Fruit fly (Drosophila melanogaster): ENCODE data around the gene CG32756.

Gene CG32756

DNA sequence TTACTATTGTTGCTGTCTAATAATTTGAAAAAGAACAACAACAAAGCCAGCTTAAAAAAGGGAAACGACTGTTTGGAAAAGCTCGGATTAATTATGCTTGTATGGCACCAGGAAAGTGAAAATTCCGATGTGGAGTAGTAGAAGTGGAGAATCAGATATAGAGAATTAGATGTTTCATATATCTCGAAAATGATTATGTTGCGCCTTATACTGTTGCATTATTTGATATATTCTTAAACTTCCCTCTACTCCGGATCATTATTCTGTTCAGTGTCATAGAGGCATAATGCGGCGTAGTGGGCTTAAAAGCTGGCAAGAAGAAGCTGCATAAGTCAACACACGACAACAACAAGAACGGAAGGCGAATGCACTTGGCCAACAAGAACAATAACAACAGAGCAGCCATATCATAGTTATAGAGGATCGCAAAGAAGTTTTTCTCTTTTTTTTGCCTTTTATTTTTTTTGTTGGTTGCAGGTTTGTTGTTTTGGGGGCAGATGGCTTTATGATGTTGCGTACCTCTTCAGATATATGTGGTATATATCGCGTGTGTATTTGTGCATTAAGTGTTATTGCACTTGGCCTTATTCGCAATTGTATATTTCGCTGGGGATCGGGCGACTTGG is 19.6 kb upstream of the CG32756 start (continued):
- TF ChIP-seq CG6689 (GFP tag; IDR thresholded peaks at IDR 0.05) (peak; percentile 30), NC2β (GFP tag; optimal IDR thresholded peaks at IDR 0.05) (no peak), Xbp1 (GFP tag; optimal IDR thresholded peaks at IDR 0.05) (no peak), CG34422 (GFP tag; IDR thresholded peaks at IDR 0.05) (peak; percentile 41; the same call in 1 of the 3 replicates)

DNA sequence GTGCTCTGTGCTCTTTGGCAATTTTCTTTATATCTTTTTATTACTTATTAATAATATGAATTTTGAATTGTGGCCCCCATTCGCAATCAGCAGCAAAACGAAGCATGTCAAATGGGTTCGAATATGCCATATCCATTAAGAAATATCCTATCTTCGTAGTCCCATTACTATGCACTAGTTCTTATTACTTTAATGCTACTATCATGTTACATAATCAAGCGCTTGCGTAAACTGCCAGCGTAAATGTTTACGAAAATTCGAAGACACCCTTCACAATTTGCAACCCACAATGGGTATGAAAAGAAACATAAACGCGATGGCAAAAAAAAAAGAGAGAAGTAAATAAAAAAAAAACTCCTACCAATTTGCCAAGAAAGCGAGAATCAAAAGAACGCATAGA is 18.8 kb upstream of the CG32756 start:
- TF ChIP-seq lola (GFP tag; optimal IDR thresholded peaks at IDR 0.05) (no peak), tin (GFP tag; optimal IDR thresholded peaks at IDR 0.05) (no peak), CG15514 (GFP tag; optimal IDR thresholded peaks at IDR 0.05) (no peak), Gug (GFP tag; IDR thresholded peaks at IDR 0.05) (no peak), CG8290 (GFP tag; optimal IDR thresholded peaks at IDR 0.05) (no peak), CG8290 (tag; optimal IDR thresholded peaks at IDR 0.05) (no peak), CG15011 (GFP tag; optimal IDR thresholded peaks at IDR 0.05) (no peak), GATAe (GFP tag; conservative IDR thresholded peaks at IDR 0.05) (no peak), Opbp (GFP tag; IDR thresholded peaks at IDR 0.05; ENCODE audit: partially characterized antibody) (no peak), Pdp1 (GFP tag; optimal IDR thresholded peaks at IDR 0.05) (peak in 1 of 2 experiments; percentile 68), gcm2 (GFP tag; optimal IDR thresholded peaks at IDR 0.05) (no peak), hb (GFP tag; IDR thresholded peaks at IDR 0.05; ENCODE audit: partially characterized antibody) (no peak), Fer2 (tag; optimal IDR thresholded peaks at IDR 0.05) (no peak), D19B (GFP tag; optimal IDR thresholded peaks at IDR 0.05) (peak; percentile 27), CG13287 (GFP tag; IDR thresholded peaks at IDR 0.05; ENCODE audit: partially characterized antibody) (no peak), Drgx (GFP tag; IDR thresholded peaks at IDR 0.05) (peak; percentile 62; the same call in 1 of the 2 replicates), CG15073 (GFP tag; optimal IDR thresholded peaks at IDR 0.05) (no peak), Sin3A (optimal IDR thresholded peaks at IDR 0.05) (no peak), sob (GFP tag; IDR thresholded peaks at IDR 0.05) (no peak), CG4424 (GFP tag; optimal IDR thresholded peaks at IDR 0.05) (no peak), Med (GFP tag) (peak; percentile 21)

DNA sequence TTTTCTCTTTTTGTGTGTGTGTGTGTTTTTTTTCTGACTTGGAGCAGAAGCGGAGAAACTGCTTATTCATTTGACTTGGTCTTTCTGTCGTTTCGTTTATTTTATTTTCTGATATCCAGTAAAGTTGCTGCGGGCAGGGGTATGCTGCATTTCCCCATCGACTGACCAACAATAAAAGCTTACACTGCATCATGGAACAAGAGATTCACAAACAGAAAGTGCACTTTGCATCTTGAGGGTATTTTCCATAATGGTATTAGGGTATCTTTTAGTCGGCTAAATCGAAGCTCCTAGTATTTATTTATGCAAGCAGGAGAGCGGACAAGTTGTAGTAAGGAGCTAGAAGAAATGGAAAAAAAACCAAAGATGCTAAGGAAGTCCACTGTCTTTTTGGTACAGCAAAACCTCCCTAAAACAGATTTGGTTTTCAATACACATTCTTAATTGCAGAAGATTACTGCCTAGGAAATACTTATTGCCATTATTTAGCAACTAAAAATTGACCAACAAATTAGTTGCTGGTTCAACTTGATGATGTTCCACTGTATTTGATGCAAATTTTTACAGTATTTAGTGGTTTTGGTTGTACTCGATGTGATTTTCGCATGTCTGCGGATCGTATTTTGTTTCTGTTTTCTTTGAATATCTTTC is 13.0 kb upstream of the CG32756 start:
- no peak for TF ChIP-seq Jarid2 (GFP tag; optimal IDR thresholded peaks at IDR 0.05)
- peak; percentile 3 for TF ChIP-seq CG10209 (GFP tag; optimal IDR thresholded peaks at IDR 0.05)
- TF ChIP-seq dpn (GFP tag; optimal IDR thresholded peaks at IDR 0.05): peak in 1 of 2 experiments; percentile 10
- 0 out of 3 replicates have a peak, but pooled peaks have one; percentile 27 for TF ChIP-seq ase (GFP tag; IDR thresholded peaks at IDR 0.05)
- no peak for TF ChIP-seq gt (GFP tag; IDR thresholded peaks at IDR 0.05)
- no peak for TF ChIP-seq CG5953 (GFP tag; IDR thresholded peaks at IDR 0.05)
- peak; percentile 6 to 23 for TF ChIP-seq bsh (GFP tag; optimal IDR thresholded peaks at IDR 0.05)
- TF ChIP-seq her (GFP tag; optimal IDR thresholded peaks at IDR 0.05): no peak
- TF ChIP-seq CG6254 (GFP tag; optimal IDR thresholded peaks at IDR 0.05): no peak
- TF ChIP-seq CG1603 (tag; optimal IDR thresholded peaks at IDR 0.05): peak; percentile 2
- peak; percentile 3 for TF ChIP-seq CG2120 (GFP tag; optimal IDR thresholded peaks at IDR 0.05)
- 0 out of 2 replicates have a peak, but pooled peaks have one; percentile 13 for TF ChIP-seq CG9932 (GFP tag; IDR thresholded peaks at IDR 0.05)
- no peak for TF ChIP-seq trh (GFP tag; optimal IDR thresholded peaks at IDR 0.05)
- no peak for TF ChIP-seq CG17829 (tag; optimal IDR thresholded peaks at IDR 0.05)
- peak; percentile 11 for TF ChIP-seq D19A (tag; optimal IDR thresholded peaks at IDR 0.05)
- TF ChIP-seq nmo (GFP tag; optimal IDR thresholded peaks at IDR 0.05): peak; percentile 1
- no peak for TF ChIP-seq CG13624 (GFP tag; optimal IDR thresholded peaks at IDR 0.05)
- no peak for TF ChIP-seq kah (GFP tag; optimal IDR thresholded peaks at IDR 0.05)
- no peak for TF ChIP-seq Mad (GFP tag; optimal IDR thresholded peaks at IDR 0.05)
- TF ChIP-seq dysf (GFP tag; IDR thresholded peaks at IDR 0.05): 0 out of 3 replicates have a peak, but pooled peaks have one; percentile 5
- TF ChIP-seq CG7839 (tag; optimal IDR thresholded peaks at IDR 0.05): peak; percentile 2
- TF ChIP-seq CG16815 (GFP tag; optimal IDR thresholded peaks at IDR 0.05): peak; percentile 12
- peak; percentile 2 for TF ChIP-seq ewg (GFP tag; optimal IDR thresholded peaks at IDR 0.05)
